Fruit fly (Drosophila melanogaster): ENCODE data around the gene Gr93b.
A peak's percentile ranks its signal among the peaks of the same experiment; 100 is the strongest.

The Gr93b gene

dm6 chr3R:21828785-21829486 is 14.6 kb downstream of the Gr93b start (continued):
- TF ChIP-seq Nf-YA (GFP tag; IDR thresholded peaks at IDR 0.05) (no peak), Max (GFP tag; optimal IDR thresholded peaks at IDR 0.05) (peak; percentile 62), chn (GFP tag; optimal IDR thresholded peaks at IDR 0.05) (peak; percentile 4), CG6689 (GFP tag; IDR thresholded peaks at IDR 0.05) (peak; percentile 72), zen (tag; optimal IDR thresholded peaks at IDR 0.05) (peak; percentile 63), TFAM (GFP tag; optimal IDR thresholded peaks at IDR 0.05) (peak; percentile 6), twi (tag; optimal IDR thresholded peaks at IDR 0.05) (peak; percentile 86), ranshi (GFP tag; IDR thresholded peaks at IDR 0.05) (peak; percentile 53; the same call in 1 of the 2 replicates), ERR (GFP tag; optimal IDR thresholded peaks at IDR 0.05) (no peak), sisA (GFP tag; IDR thresholded peaks at IDR 0.05) (peak; percentile 61), Hr51 (GFP tag; optimal IDR thresholded peaks at IDR 0.05) (peak in 1 of 2 experiments; percentile 21), ap (GFP tag; IDR thresholded peaks at IDR 0.05) (peak; percentile 37), CG12219 (GFP tag; optimal IDR thresholded peaks at IDR 0.05) (peak; percentile 35), CG7928 (GFP tag; optimal IDR thresholded peaks at IDR 0.05) (no peak), CG2712 (tag; optimal IDR thresholded peaks at IDR 0.05) (peak; percentile 96), CG10462 (GFP tag; optimal IDR thresholded peaks at IDR 0.05) (peak; percentile 52), zf30C (GFP tag; optimal IDR thresholded peaks at IDR 0.05) (peak; percentile 84), ac (GFP tag; optimal IDR thresholded peaks at IDR 0.05) (peak; percentile 50), sim (GFP tag; IDR thresholded peaks at IDR 0.05) (peak; percentile 56; the same call in 1 of the 2 replicates), CG15601 (tag; optimal IDR thresholded peaks at IDR 0.05) (peak; percentile 93), ash1 (GFP tag; optimal IDR thresholded peaks at IDR 0.05) (no peak), so (GFP tag; IDR thresholded peaks at IDR 0.05) (peak; percentile 43; the same call in 1 of the 3 replicates), fd96Cb (tag; optimal IDR thresholded peaks at IDR 0.05) (peak; percentile 84), HLH3B (GFP tag; IDR thresholded peaks at IDR 0.05) (peak; percentile 54; the same call in 1 of the 2 replicates), gem (tag; optimal IDR thresholded peaks at IDR 0.05) (peak; percentile 92), H2.0 (GFP tag; IDR thresholded peaks at IDR 0.05) (peak; percentile 24; the same call in 1 of the 2 replicates), CG12299 (tag; optimal IDR thresholded peaks at IDR 0.05) (peak; percentile 65), stc (GFP tag; IDR thresholded peaks at IDR 0.05) (peak; percentile 48; the same call in 1 of the 2 replicates), CG1233 (GFP tag; optimal IDR thresholded peaks at IDR 0.05) (peak; percentile 26), CG18764 (GFP tag; optimal IDR thresholded peaks at IDR 0.05) (peak; percentile 27), CG8281 (tag; optimal IDR thresholded peaks at IDR 0.05) (peak; percentile 28), CG15269 (tag; optimal IDR thresholded peaks at IDR 0.05) (peak; percentile 5), lov (optimal IDR thresholded peaks at IDR 0.05) (no peak), lov (GFP tag; IDR thresholded peaks at IDR 0.05) (0 out of 3 replicates have a peak, but pooled peaks have one; percentile 37), Bteb2 (GFP tag; optimal IDR thresholded peaks at IDR 0.05) (no peak), Drgx (GFP tag; IDR thresholded peaks at IDR 0.05) (peak; percentile 86), peb (GFP tag; IDR thresholded peaks at IDR 0.05) (peak; percentile 53; the same call in 1 of the 2 replicates), CG18476 (GFP tag; optimal IDR thresholded peaks at IDR 0.05) (peak; percentile 28), CG7271 (tag; optimal IDR thresholded peaks at IDR 0.05) (peak; percentile 0), CG8388 (GFP tag; optimal IDR thresholded peaks at IDR 0.05) (peak; percentile 91), chif (GFP tag; optimal IDR thresholded peaks at IDR 0.05) (peak in 1 of 2 experiments; percentile 51), CTCF (GFP tag; optimal IDR thresholded peaks at IDR 0.05) (peak; percentile 12), abd-A (tag; optimal IDR thresholded peaks at IDR 0.05) (peak; percentile 60), grau (tag; optimal IDR thresholded peaks at IDR 0.05) (peak; percentile 79), Pdp1 (GFP tag; optimal IDR thresholded peaks at IDR 0.05) (peak in 1 of 2 experiments; percentile 22), CG13424 (tag; optimal IDR thresholded peaks at IDR 0.05) (peak; percentile 75), CG8290 (GFP tag; optimal IDR thresholded peaks at IDR 0.05) (peak; percentile 78), CG8290 (tag; optimal IDR thresholded peaks at IDR 0.05) (no peak), CG7745 (tag; optimal IDR thresholded peaks at IDR 0.05) (peak; percentile 56), CG34224 (GFP tag; IDR thresholded peaks at IDR 0.05; ENCODE audit: partially characterized antibody) (no peak)
